Worm (Caenorhabditis elegans): ENCODE measurements around the gene H37A05.2.

Gene H37A05.2

DNA sequence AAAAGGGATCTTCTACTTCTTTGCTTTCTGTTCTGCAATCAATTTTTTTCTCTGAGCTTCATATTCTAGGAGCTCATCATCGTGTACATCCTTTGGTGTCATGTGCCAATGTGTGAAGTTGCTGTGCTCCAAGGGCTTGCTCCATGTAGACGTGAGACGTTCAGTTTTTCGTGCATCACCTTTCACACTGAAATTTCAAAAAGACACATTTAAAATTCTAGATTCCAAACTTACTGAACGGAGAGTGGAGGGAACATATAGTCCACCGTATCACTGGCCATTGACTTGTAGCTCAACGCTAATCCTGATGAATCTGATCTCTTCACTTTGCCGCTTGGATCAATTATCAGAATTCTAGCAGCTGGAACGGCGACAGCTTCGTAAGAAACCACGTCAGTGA lies 16.8 kb upstream of the H37A05.2 start:
- TF ChIP-seq zip-8 (tag; optimal IDR thresholded peaks at IDR 0.05) (no peak), blmp-1 (tag; optimal IDR thresholded peaks at IDR 0.05) (no peak), sptf-1 (tag; optimal IDR thresholded peaks at IDR 0.05) (no peak), ztf-11 (tag; optimal IDR thresholded peaks at IDR 0.05) (no peak), lin-32 (GFP tag; optimal IDR thresholded peaks at IDR 0.05) (no peak), nhr-237 (tag; optimal IDR thresholded peaks at IDR 0.05) (no peak), drap-1 (GFP tag; optimal IDR thresholded peaks at IDR 0.05) (no peak), pha-4 (tag; optimal IDR thresholded peaks at IDR 0.05) (no peak), tbx-8 (GFP tag; optimal IDR thresholded peaks at IDR 0.05) (no peak), M03D4.4 (tag; optimal IDR thresholded peaks at IDR 0.05) (no peak), bed-3 (GFP tag; optimal IDR thresholded peaks at IDR 0.05) (no peak), elt-1 (tag; optimal IDR thresholded peaks at IDR 0.05; ENCODE audit: borderline replicate concordance, insufficient read depth) (no peak), sem-2 (GFP tag; optimal IDR thresholded peaks at IDR 0.05) (no peak), nhr-76 (tag; optimal IDR thresholded peaks at IDR 0.05) (no peak)

- no peak for TF ChIP-seq hlh-1 (tag; optimal IDR thresholded peaks at IDR 0.05)
- peak; percentile 77 for TF ChIP-seq ceh-39 (tag; optimal IDR thresholded peaks at IDR 0.05)
- peak; percentile 9 for TF ChIP-seq sptf-1 (tag; optimal IDR thresholded peaks at IDR 0.05)
- TF ChIP-seq elt-1 (tag; optimal IDR thresholded peaks at IDR 0.05; ENCODE audit: borderline replicate concordance, insufficient read depth): no peak
- peak; percentile 7 for TF ChIP-seq sem-2 (GFP tag; optimal IDR thresholded peaks at IDR 0.05)
These were observed 15.8 kb upstream of the H37A05.2 start, which contains the start of gene H37A05.4 for ce11 chrV:13649730-13650349. TSS of gene H37A05.4 (minus strand) at chrV:13649780.

- no peak for TF ChIP-seq nhr-28 (tag; optimal IDR thresholded peaks at IDR 0.05)
- no peak for TF ChIP-seq lin-32 (GFP tag; optimal IDR thresholded peaks at IDR 0.05)
- no peak for TF ChIP-seq sptf-1 (tag; optimal IDR thresholded peaks at IDR 0.05)
- no peak for TF ChIP-seq mls-2 (tag; optimal IDR thresholded peaks at IDR 0.05)
- TF ChIP-seq ham-2 (GFP tag; optimal IDR thresholded peaks at IDR 0.05): no peak
- TF ChIP-seq nhr-76 (tag; optimal IDR thresholded peaks at IDR 0.05): no peak
- no peak for TF ChIP-seq M03D4.4 (tag; optimal IDR thresholded peaks at IDR 0.05)
- no peak for TF ChIP-seq cnd-1 (tag; optimal IDR thresholded peaks at IDR 0.05)
- no peak for TF ChIP-seq tbx-8 (GFP tag; optimal IDR thresholded peaks at IDR 0.05)
- TF ChIP-seq nhr-2 (tag; optimal IDR thresholded peaks at IDR 0.05): no peak
- TF ChIP-seq elt-3 (tag; optimal IDR thresholded peaks at IDR 0.05): no peak
- TF ChIP-seq mep-1 (tag; optimal IDR thresholded peaks at IDR 0.05): no peak
- no peak for TF ChIP-seq unc-120 (tag; optimal IDR thresholded peaks at IDR 0.05; ENCODE audit: poor library complexity, severe bottlenecking)
- TF ChIP-seq ceh-83 (GFP tag; optimal IDR thresholded peaks at IDR 0.05): no peak
- TF ChIP-seq hlh-1 (tag; optimal IDR thresholded peaks at IDR 0.05): no peak
- TF ChIP-seq snpc-4 (tag; optimal IDR thresholded peaks at IDR 0.05): no peak
- no peak for TF ChIP-seq sem-2 (GFP tag; optimal IDR thresholded peaks at IDR 0.05)
- TF ChIP-seq lsy-2 (tag; optimal IDR thresholded peaks at IDR 0.05): no peak
- TF ChIP-seq bed-3 (GFP tag; optimal IDR thresholded peaks at IDR 0.05): no peak
- TF ChIP-seq unc-39 (tag; optimal IDR thresholded peaks at IDR 0.05): no peak
These were observed 13.6 kb upstream of the H37A05.2 start for ce11 chrV:13647617-13648016.

DNA sequence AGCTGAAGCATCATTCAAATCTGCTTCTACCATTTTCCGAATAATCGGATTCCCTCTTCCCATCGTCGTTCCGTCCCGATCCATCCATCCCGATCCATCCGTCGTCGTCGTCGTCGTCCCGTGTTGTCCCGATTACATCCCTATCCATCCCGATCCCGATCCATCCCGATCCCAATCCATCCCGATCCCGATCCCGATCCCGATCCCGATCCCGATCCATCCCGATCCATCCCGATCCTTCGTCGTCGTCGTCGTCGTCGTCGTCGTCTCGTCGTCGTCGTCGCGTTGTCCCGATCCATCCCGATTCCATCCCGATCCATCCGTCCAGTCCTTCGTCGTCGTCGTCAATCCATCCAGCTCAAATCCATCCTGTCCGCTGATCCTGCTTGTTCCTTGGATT lies 13.1 kb upstream of the H37A05.2 start:
- no peak for TF ChIP-seq unc-62 (GFP tag; optimal IDR thresholded peaks at IDR 0.05)
- no peak for TF ChIP-seq unc-120 (tag; optimal IDR thresholded peaks at IDR 0.05; ENCODE audit: poor library complexity, severe bottlenecking)
- TF ChIP-seq lin-32 (GFP tag; optimal IDR thresholded peaks at IDR 0.05): no peak
- no peak for TF ChIP-seq tbx-8 (GFP tag; optimal IDR thresholded peaks at IDR 0.05)

DNA sequence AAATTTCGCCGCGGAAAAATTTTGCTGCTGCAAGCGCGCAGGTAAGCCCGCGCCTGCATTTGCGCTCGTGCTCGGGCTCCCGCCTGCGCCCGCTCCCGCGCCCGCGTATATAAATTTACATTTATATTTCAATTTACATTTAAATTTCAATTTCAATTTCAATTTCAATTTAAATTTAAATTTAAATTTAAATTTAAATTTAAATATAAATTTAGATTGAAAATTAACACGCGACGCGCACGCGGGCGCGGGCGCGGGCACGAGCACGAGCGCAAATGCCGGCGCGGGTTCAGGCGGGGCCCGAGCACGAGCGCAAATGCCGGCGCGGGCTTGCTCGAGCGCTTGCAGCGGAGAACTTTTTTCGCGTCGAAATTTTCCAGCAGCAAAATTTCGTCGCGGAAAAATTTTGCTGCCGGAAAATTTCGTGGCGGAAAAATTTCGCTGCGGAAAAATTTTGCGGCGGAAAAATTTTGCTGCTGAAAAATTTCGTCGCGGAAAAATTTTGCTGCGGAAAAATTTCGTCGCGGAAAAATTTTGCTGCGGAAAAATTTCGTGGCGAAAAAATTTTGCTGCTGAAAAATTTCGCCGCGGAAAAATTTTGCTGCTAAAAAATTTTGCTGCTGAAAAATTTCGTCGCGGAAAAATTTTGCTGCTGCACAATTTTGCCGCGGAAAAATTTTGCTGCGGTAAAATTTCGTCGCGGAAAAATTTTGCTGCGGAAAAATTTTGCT lies 12.0 kb upstream of the H37A05.2 start:
- TF ChIP-seq sptf-1 (tag; optimal IDR thresholded peaks at IDR 0.05) (peak; percentile 62), unc-120 (tag; optimal IDR thresholded peaks at IDR 0.05; ENCODE audit: poor library complexity, severe bottlenecking) (no peak), lin-32 (GFP tag; optimal IDR thresholded peaks at IDR 0.05) (no peak), unc-39 (tag; optimal IDR thresholded peaks at IDR 0.05) (no peak)

All from whole organism, mixed stage, embryonic.